Fruit fly (Drosophila melanogaster): ENCODE measurements around the gene lic.

lic gene

dm6 chrX:13099919-13100318, 9.0 kb downstream of the lic start (continued):
- TF ChIP-seq CG6272 (GFP tag; IDR thresholded peaks at IDR 0.05) (peak; percentile 89), Hr78 (GFP tag; optimal IDR thresholded peaks at IDR 0.05) (no peak), gfzf (GFP tag; optimal IDR thresholded peaks at IDR 0.05) (no peak), fd3F (GFP tag; optimal IDR thresholded peaks at IDR 0.05) (peak; percentile 87), Dfd (GFP tag; optimal IDR thresholded peaks at IDR 0.05) (no peak), CG4617 (GFP tag; optimal IDR thresholded peaks at IDR 0.05; ENCODE audit: borderline replicate concordance) (peak; percentile 15), CG11560 (tag; IDR thresholded peaks at IDR 0.05) (peak; percentile 62; the same call in 2 of the 3 replicates), vnd (GFP tag; IDR thresholded peaks at IDR 0.05; ENCODE audit: partially characterized antibody) (no peak), CG14860 (GFP tag; IDR thresholded peaks at IDR 0.05; ENCODE audit: partially characterized antibody) (no peak), E2f1 (GFP tag; IDR thresholded peaks at IDR 0.05) (peak; percentile 86), Optix (GFP tag; IDR thresholded peaks at IDR 0.05) (peak; percentile 67), CG11093 (GFP tag; IDR thresholded peaks at IDR 0.05) (peak; percentile 72; the same call in 2 of the 3 replicates), CG18476 (GFP tag; optimal IDR thresholded peaks at IDR 0.05) (peak; percentile 43), CG32532 (GFP tag; IDR thresholded peaks at IDR 0.05) (peak; percentile 94), ERR (GFP tag; optimal IDR thresholded peaks at IDR 0.05) (no peak), Eip74EF (GFP tag; optimal IDR thresholded peaks at IDR 0.05) (peak in 1 of 2 experiments; percentile 42), Usf (GFP tag; optimal IDR thresholded peaks at IDR 0.05) (peak; percentile 63), Lim3 (GFP tag; IDR thresholded peaks at IDR 0.05) (no peak), toy (GFP tag; IDR thresholded peaks at IDR 0.05) (peak; percentile 61; the same call in 1 of the 2 replicates), unpg (GFP tag; optimal IDR thresholded peaks at IDR 0.05) (peak; percentile 85), Fer3 (tag; optimal IDR thresholded peaks at IDR 0.05) (peak; percentile 89), Fer1 (GFP tag; optimal IDR thresholded peaks at IDR 0.05) (peak; percentile 86), p53 (GFP tag; optimal IDR thresholded peaks at IDR 0.05) (no peak), CG5245 (GFP tag; optimal IDR thresholded peaks at IDR 0.05) (peak; percentile 55), wek (GFP tag; optimal IDR thresholded peaks at IDR 0.05) (no peak), Drgx (GFP tag; IDR thresholded peaks at IDR 0.05) (peak; percentile 72), Trl (optimal IDR thresholded peaks at IDR 0.05) (no peak), Trl (GFP tag; optimal IDR thresholded peaks at IDR 0.05) (no peak), Hand (GFP tag; optimal IDR thresholded peaks at IDR 0.05) (peak; percentile 50), CG11723 (GFP tag; optimal IDR thresholded peaks at IDR 0.05) (peak; percentile 65), CG43689 (GFP tag; IDR thresholded peaks at IDR 0.05) (peak; percentile 61; the same call in 1 of the 2 replicates), Awh (GFP tag; IDR thresholded peaks at IDR 0.05) (peak; percentile 83; the same call in 1 of the 2 replicates), Gsc (GFP tag; IDR thresholded peaks at IDR 0.05) (peak; percentile 48; the same call in 1 of the 2 replicates), CG8290 (GFP tag; optimal IDR thresholded peaks at IDR 0.05) (no peak), CG8290 (tag; optimal IDR thresholded peaks at IDR 0.05) (peak in 1 of 2 experiments; percentile 74), cato (GFP tag; optimal IDR thresholded peaks at IDR 0.05; ENCODE audit: borderline replicate concordance) (peak; percentile 43), run (tag; optimal IDR thresholded peaks at IDR 0.05) (peak; percentile 60), scrt (GFP tag; optimal IDR thresholded peaks at IDR 0.05) (peak; percentile 72), cg (GFP tag; optimal IDR thresholded peaks at IDR 0.05) (no peak), CG17829 (tag; optimal IDR thresholded peaks at IDR 0.05) (peak; percentile 70), CG14710 (tag; optimal IDR thresholded peaks at IDR 0.05) (peak; percentile 44), ase (GFP tag; IDR thresholded peaks at IDR 0.05) (peak; percentile 89; the same call in 2 of the 3 replicates), pzg (GFP tag; optimal IDR thresholded peaks at IDR 0.05) (no peak), NFAT (GFP tag; IDR thresholded peaks at IDR 0.05) (peak; percentile 91), CG11247 (GFP tag; IDR thresholded peaks at IDR 0.05) (peak; percentile 85), CG1647 (GFP tag; optimal IDR thresholded peaks at IDR 0.05) (no peak), CG2116 (GFP tag; optimal IDR thresholded peaks at IDR 0.05) (peak; percentile 13), HLH4C (GFP tag; IDR thresholded peaks at IDR 0.05; ENCODE audit: partially characterized antibody) (no peak), oc (tag; optimal IDR thresholded peaks at IDR 0.05) (peak; percentile 40), br (optimal IDR thresholded peaks at IDR 0.05) (no peak), Nf-YC (tag; optimal IDR thresholded peaks at IDR 0.05) (peak; percentile 70)

Data from whole organism, embryonic.